Worm (Caenorhabditis elegans): ENCODE measurements around the gene fbxa-22.
"Not testable (repeated sequence)": the region's sequence is repeated elsewhere in the genome, so short reads cannot be mapped to it uniquely, and the experiment has no call there.

Gene fbxa-22

DNA sequence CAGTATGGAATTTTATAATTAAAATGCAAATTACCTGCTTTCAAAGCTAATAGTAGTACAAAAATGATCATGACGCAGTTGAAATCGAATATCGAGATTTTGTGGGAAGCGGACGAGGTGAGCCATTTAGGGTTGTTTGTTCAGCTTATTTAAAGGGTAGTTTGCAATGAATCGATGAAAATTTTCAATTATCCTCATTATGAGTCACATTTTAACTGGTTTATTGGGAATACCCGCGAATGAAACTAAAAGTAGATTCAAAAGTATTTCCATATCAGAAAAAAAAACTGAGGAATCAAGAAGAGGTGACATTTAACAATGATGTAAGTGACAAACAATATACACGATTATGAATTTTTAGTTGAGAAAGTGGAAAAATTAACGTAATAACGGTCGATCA lies 19.3 kb upstream of the fbxa-22 start, which contains the start of gene F23H11.7:
Gene F23H11.7, minus strand, starts transcription at position 101 of the 400 bp plus-strand sequence.
- TF ChIP-seq Y105C5A.15 (GFP tag; IDR thresholded peaks at IDR 0.05) (no peak), aha-1 (tag) (peak; percentile 2), F26F4.8 (GFP tag; conservative IDR thresholded peaks at IDR 0.05) (no peak), hlh-30 (tag; optimal IDR thresholded peaks at IDR 0.05; ENCODE audit: insufficient read depth) (no peak), egl-27 (tag; optimal IDR thresholded peaks at IDR 0.05) (no peak), ZK546.5 (tag; optimal IDR thresholded peaks at IDR 0.05) (no peak)

DNA sequence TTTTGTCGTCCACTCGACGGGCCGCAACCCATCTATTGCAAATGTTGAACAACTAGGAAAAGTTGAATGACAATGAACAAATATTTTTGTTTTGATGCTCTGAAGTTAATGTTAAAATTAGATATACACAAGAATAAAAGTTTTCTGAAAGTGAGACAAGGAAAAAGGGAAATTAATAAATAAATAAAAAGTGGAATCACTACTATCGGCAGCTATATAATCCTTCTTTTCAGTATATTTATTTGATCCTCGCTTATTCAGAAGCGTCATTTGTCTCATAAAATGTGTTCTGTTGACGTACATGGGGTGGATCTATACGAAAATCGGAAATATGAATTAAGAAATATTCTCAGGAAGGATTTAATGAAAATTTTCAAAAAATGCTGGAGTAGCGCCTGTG lies 12.5 kb upstream of the fbxa-22 start, which contains the start of gene pef-1:
Gene pef-1, minus strand, starts transcription at position 101 of the 400 bp plus-strand sequence.
- TF ChIP-seq attf-4 (tag; optimal IDR thresholded peaks at IDR 0.05) (no peak), R02D3.7 (tag; optimal IDR thresholded peaks at IDR 0.05) (no peak)

DNA sequence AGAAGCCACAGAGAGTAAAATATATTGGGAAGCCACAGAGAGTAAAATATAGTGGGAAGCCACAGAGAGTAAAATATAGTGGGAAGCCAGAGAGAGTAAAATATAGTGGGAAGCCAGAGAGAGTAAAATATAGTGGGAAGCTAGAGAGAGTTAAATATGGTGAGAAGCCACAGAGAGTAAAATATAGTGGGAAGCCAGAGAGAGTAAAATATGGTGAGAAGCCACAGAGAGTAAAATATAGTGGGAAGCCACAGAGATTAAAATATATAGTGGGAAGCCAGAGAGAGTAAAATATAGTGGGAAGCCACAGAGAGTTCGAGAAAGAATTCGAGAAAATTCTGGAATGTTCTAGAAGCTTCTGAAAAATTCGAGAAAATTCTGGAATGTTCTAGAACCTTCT lies 7.3 kb upstream of the fbxa-22 start:
- TF ChIP-seq lir-3 (tag; optimal IDR thresholded peaks at IDR 0.05), result peak; percentile 69
- TF ChIP-seq F10B5.3 (tag; optimal IDR thresholded peaks at IDR 0.05), result peak; percentile 19
- TF ChIP-seq spr-1 (tag; optimal IDR thresholded peaks at IDR 0.05), result peak; percentile 65
- peak; percentile 28 for TF ChIP-seq nhr-48 (tag; optimal IDR thresholded peaks at IDR 0.05)
- peak in 1 of 2 experiments; percentile 57 for TF ChIP-seq daf-16 (GFP tag; optimal IDR thresholded peaks at IDR 0.05)
- TF ChIP-seq daf-16 (tag; optimal IDR thresholded peaks at IDR 0.05), result not testable (repeated sequence)

DNA sequence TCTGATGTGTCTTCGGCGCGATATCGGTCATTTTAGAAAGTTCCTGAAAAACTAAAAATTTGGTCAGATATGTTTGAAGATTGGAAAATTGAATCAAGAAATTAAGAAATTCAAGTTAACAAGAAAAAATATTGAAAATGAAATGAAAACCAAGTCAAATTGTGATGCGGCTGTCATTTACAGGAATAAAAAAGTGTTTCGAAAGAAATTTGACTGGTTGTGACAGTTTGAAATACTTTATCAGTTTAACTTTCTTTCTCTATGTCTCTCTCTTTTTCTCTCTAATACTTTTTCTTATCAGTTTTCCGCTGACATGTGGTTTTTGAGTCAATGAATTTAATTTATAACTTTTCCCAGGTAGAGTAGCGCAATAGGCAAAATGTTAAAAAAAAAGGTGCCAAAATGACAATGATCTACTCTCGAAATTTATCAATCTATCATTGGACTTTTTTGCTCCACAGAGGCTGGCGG lies 2.6 kb upstream of the fbxa-22 start, which contains the start of gene fbxa-55:
Gene fbxa-55, minus strand, starts transcription at position 51 of the 471 bp plus-strand sequence.
- TF ChIP-seq nhr-10 (tag; optimal IDR thresholded peaks at IDR 0.05), result no peak
- no peak for TF ChIP-seq ZK337.2 (GFP tag; IDR thresholded peaks at IDR 0.05)
- TF ChIP-seq dmd-6 (GFP tag; IDR thresholded peaks at IDR 0.05), result peak; percentile 92
- TF ChIP-seq dpl-1 (GFP tag; optimal IDR thresholded peaks at IDR 0.05), result no peak
- TF ChIP-seq ctbp-1 (GFP tag; IDR thresholded peaks at IDR 0.05), result no peak
- TF ChIP-seq snpc-4 (tag; optimal IDR thresholded peaks at IDR 0.05), result no peak
- TF ChIP-seq dmd-9 (GFP tag; IDR thresholded peaks at IDR 0.05), result no peak
- TF ChIP-seq tra-1 (GFP tag; IDR thresholded peaks at IDR 0.05), result peak; percentile 80
- no peak; the same call in 1 of the 2 replicates for TF ChIP-seq pha-4 (GFP tag; IDR thresholded peaks at IDR 0.05)
- no peak for TF ChIP-seq pha-4 (tag; optimal IDR thresholded peaks at IDR 0.05)
- TF ChIP-seq dve-1 (tag; optimal IDR thresholded peaks at IDR 0.05; ENCODE audit: insufficient read depth), result peak; percentile 52
- peak; percentile 25 for TF ChIP-seq nhr-28 (tag; optimal IDR thresholded peaks at IDR 0.05)
- TF ChIP-seq daf-12 (tag; optimal IDR thresholded peaks at IDR 0.05), result no peak
- peak; percentile 75 for TF ChIP-seq hlh-11 (tag; optimal IDR thresholded peaks at IDR 0.05)
- no peak for TF ChIP-seq lin-15B (tag; optimal IDR thresholded peaks at IDR 0.05)
- no peak for TF ChIP-seq F49E8.2 (tag; optimal IDR thresholded peaks at IDR 0.05; ENCODE audit: borderline replicate concordance)
- TF ChIP-seq pqm-1 (tag; optimal IDR thresholded peaks at IDR 0.05), result peak; percentile 43
- TF ChIP-seq daf-16 (GFP tag; optimal IDR thresholded peaks at IDR 0.05), result no peak
- TF ChIP-seq daf-16 (tag; optimal IDR thresholded peaks at IDR 0.05), result peak; percentile 51
- peak in 1 of 2 experiments; percentile 6 for TF ChIP-seq unc-62 (GFP tag; optimal IDR thresholded peaks at IDR 0.05 in 1 of 2)
- TF ChIP-seq unc-62 (tag; optimal IDR thresholded peaks at IDR 0.05), result no peak
- no peak for TF ChIP-seq mes-2 (tag; optimal IDR thresholded peaks at IDR 0.05; ENCODE audit: poor library complexity, severe bottlenecking)

DNA sequence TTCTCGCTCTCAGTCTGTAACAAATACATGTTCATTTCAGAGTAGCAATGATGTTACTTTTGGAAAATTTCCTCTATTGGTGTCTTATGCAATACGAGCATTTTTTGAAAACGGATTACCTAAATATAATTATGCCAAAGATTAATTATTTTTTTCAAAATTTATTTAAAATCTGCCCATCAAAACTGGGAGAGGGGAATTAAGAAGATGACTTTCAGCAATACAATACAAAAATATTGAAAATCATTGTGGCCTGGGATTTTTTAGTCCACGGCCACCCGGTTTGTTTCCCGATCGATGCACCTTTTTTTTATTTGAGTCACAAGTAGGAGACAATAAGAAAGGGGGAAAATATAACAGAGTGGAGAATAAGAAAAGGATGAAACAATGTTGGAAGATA lies 708 bp upstream of the fbxa-22 start, which contains the start of gene fbxa-56:
Gene fbxa-56, minus strand, starts transcription at position 101 of the 400 bp plus-strand sequence.
- TF ChIP-seq mes-2 (tag; optimal IDR thresholded peaks at IDR 0.05; ENCODE audit: poor library complexity, severe bottlenecking), result no peak
- TF ChIP-seq hif-1 (tag; optimal IDR thresholded peaks at IDR 0.05), result no peak
- TF ChIP-seq madf-5 (GFP tag; IDR thresholded peaks at IDR 0.05), result no peak
